Worm (Caenorhabditis elegans) whole organism, late embryonic: Measurements from ENCODE around the gene gst-29.

Experiments used
- ceh-18 ChIP-seq: sonication (generic microtip); optimal IDR thresholded peaks from 2 replicates; lab custom pipeline; 2016; ENCODE audit warnings: missing genetic modification characterization, missing compliant biosample characterization
- ceh-2 ChIP-seq: sonication (generic microtip); optimal IDR thresholded peaks from 2 replicates; lab custom pipeline; 2016; ENCODE audit warnings: missing genotype, missing genetic modification characterization, missing compliant biosample characterization
- dve-1 ChIP-seq: sonication (generic microtip); optimal IDR thresholded peaks from 2 replicates; lab custom pipeline; 2017; ENCODE audit warnings: antibody characterized with exemption, mild to moderate bottlenecking, missing genetic modification characterization, missing compliant biosample characterization
- elt-2 ChIP-seq: sonication (generic microtip); optimal IDR thresholded peaks from 2 replicates; lab custom pipeline; 2016; ENCODE audit warnings: missing genetic modification reagents, missing genetic modification characterization, missing compliant biosample characterization
- hlh-6 ChIP-seq: sonication (generic microtip); optimal IDR thresholded peaks from 2 replicates; lab custom pipeline; 2016; ENCODE audit warnings: missing genotype, missing genetic modification characterization, missing compliant biosample characterization
- lin-11 ChIP-seq: fragments of 200-800 bp; sonication (Bioruptor generic); optimal IDR thresholded peaks from 2 replicates; lab custom pipeline; 2018; ENCODE audit warnings: mild to moderate bottlenecking, missing genetic modification characterization, missing compliant biosample characterization
- madf-2 ChIP-seq: sonication (generic microtip); optimal IDR thresholded peaks from 2 replicates; lab custom pipeline; 2017; ENCODE audit warnings: missing genetic modification characterization, missing compliant biosample characterization
- nfya-1 ChIP-seq: sonication (generic microtip); optimal IDR thresholded peaks from 2 replicates; lab custom pipeline; 2017; ENCODE audit warnings: missing genetic modification characterization, mild to moderate bottlenecking, missing compliant biosample characterization, antibody characterized with exemption, moderate library complexity
- nhr-11 ChIP-seq: fragments of 150-350 bp; optimal IDR thresholded peaks from 2 replicates; lab custom pipeline; 2014; ENCODE audit warnings: missing biosample characterization, missing genetic modification characterization
- tbx-2 ChIP-seq: sonication (generic microtip); optimal IDR thresholded peaks from 2 replicates; lab custom pipeline; 2016; ENCODE audit warnings: missing genetic modification characterization, missing compliant biosample characterization
- zip-5 ChIP-seq: sonication (generic microtip); optimal IDR thresholded peaks from 2 replicates; lab custom pipeline; 2016; ENCODE audit warnings: missing genetic modification characterization, missing compliant biosample characterization

ce11 chrII:15158364-15158763 lies 11.3 kb downstream of the gst-29 start:
- TF ChIP-seq lin-11 (tag; lab: Kevin White, UChicago) (no peak), tbx-2 (tag; lab: Kevin White, UChicago) (no peak), dve-1 (tag; lab: Kevin White, UChicago) (peak; percentile 51), elt-2 (no peak), zip-5 (tag; lab: Kevin White, UChicago) (no peak), nfya-1 (tag; lab: Kevin White, UChicago) (no peak), madf-2 (tag; lab: Kevin White, UChicago) (no peak), hlh-6 (tag; lab: Kevin White, UChicago) (no peak), ceh-2 (tag; lab: Kevin White, UChicago) (no peak), ceh-18 (tag; lab: Kevin White, UChicago) (no peak), nhr-11 (tag; lab: Kevin White, UChicago) (no peak)
